Fruit fly (Drosophila melanogaster) whole organism, embryonic: ENCODE results near the gene Rab3GAP1.

ENCODE experiments used
- Ada2b ChIP-seq: fragments of 200-800 bp; sonication (Bioruptor generic); IDR thresholded peaks from 2 replicates; pipeline ENCODE4 v1.3.6; 2022; ENCODE audit warnings: missing biosample characterization, missing genetic modification characterization
- Adf1 ChIP-seq: fragments of 200-800 bp; sonication (Bioruptor generic); IDR thresholded peaks from 2 replicates; pipeline ENCODE4 v1.3.6; 2022; ENCODE audit warnings: missing biosample characterization, missing genetic modification characterization
- CG12219 ChIP-seq: fragments of 200-800 bp; sonication (Bioruptor generic); optimal IDR thresholded peaks from 3 replicates; lab custom pipeline; 2018; ENCODE audit warnings: missing biosample characterization, mild to moderate bottlenecking, missing genetic modification characterization
- CG14441 ChIP-seq: fragments of 200-800 bp; sonication (Bioruptor generic); IDR thresholded peaks from 2 replicates; pipeline ENCODE4 v1.3.6; 2022; ENCODE audit warnings: missing biosample characterization, missing genetic modification characterization
- CG1603 ChIP-seq: fragments of 200-800 bp; sonication (Bioruptor generic); optimal IDR thresholded peaks from 2 replicates; lab custom pipeline; 2019; ENCODE audit warnings: missing biosample characterization, mild to moderate bottlenecking, missing genetic modification characterization, moderate library complexity
- CG16813 ChIP-seq: fragments of 200-800 bp; sonication (Bioruptor generic); IDR thresholded peaks from 3 replicates; pipeline ENCODE4 v1.3.6; 2022; ENCODE audit warnings: missing biosample characterization, missing genetic modification characterization; ENCODE audit not compliant: partially characterized antibody
- CG17829 ChIP-seq: fragments of 200-800 bp; optimal IDR thresholded peaks from 2 replicates; lab custom pipeline; 2019; ENCODE audit warnings: missing biosample characterization, mild to moderate bottlenecking, missing genetic modification characterization, moderate library complexity
- CG31224 ChIP-seq: fragments of 200-800 bp; sonication (Bioruptor generic); IDR thresholded peaks from 2 replicates; pipeline ENCODE4 v1.3.6; 2022; ENCODE audit warnings: missing biosample characterization, missing genetic modification characterization
- CG32532 ChIP-seq: fragments of 200-800 bp; sonication (Bioruptor generic); IDR thresholded peaks from 2 replicates; pipeline ENCODE4 v1.3.6; 2022; ENCODE audit warnings: missing biosample characterization, missing genetic modification characterization
- CG34224 ChIP-seq: fragments of 200-800 bp; sonication (Bioruptor generic); IDR thresholded peaks from 3 replicates; pipeline ENCODE4 v1.3.6; 2022; ENCODE audit warnings: missing biosample characterization, missing genetic modification characterization; ENCODE audit not compliant: partially characterized antibody
- CG3847 ChIP-seq: fragments of 200-800 bp; sonication (Bioruptor generic); IDR thresholded peaks from 2 replicates; pipeline ENCODE4 v1.3.6; 2022; ENCODE audit warnings: missing biosample characterization, missing genetic modification characterization
- CG6854 ChIP-seq: fragments of 200-800 bp; sonication (Bioruptor generic); optimal IDR thresholded peaks from 3 replicates; lab custom pipeline; 2017; ENCODE audit warnings: missing biosample characterization, mild to moderate bottlenecking, missing genetic modification characterization
- CG7271 ChIP-seq: fragments of 200-800 bp; sonication (Bioruptor generic); optimal IDR thresholded peaks from 2 replicates; lab custom pipeline; 2018; ENCODE audit warnings: missing biosample characterization, mild to moderate bottlenecking, missing genetic modification characterization, moderate library complexity
- CG7987 ChIP-seq: fragments of 200-800 bp; sonication (Bioruptor generic); optimal IDR thresholded peaks from 2 replicates; lab custom pipeline; 2018; ENCODE audit warnings: missing biosample characterization, mild to moderate bottlenecking, missing genetic modification characterization, moderate library complexity
- CG8765 ChIP-seq: fragments of 200-800 bp; sonication (Bioruptor generic); IDR thresholded peaks from 2 replicates; pipeline ENCODE4 v1.3.6; 2022; ENCODE audit warnings: missing biosample characterization, missing genetic modification characterization
- CG9215 ChIP-seq: fragments of 200-800 bp; sonication (Bioruptor generic); IDR thresholded peaks from 2 replicates; pipeline ENCODE4 v1.3.6; 2022; ENCODE audit warnings: missing biosample characterization, missing genetic modification characterization
- CG9727 ChIP-seq: fragments of 200-800 bp; sonication (Bioruptor generic); optimal IDR thresholded peaks from 3 replicates; lab custom pipeline; 2017; ENCODE audit warnings: missing biosample characterization, mild to moderate bottlenecking, missing genetic modification characterization
- CG9932 ChIP-seq: fragments of 200-800 bp; sonication (Bioruptor generic); IDR thresholded peaks from 2 replicates; pipeline ENCODE4 v1.3.6; 2022; ENCODE audit warnings: missing biosample characterization, missing genetic modification characterization
- CrebB ChIP-seq: fragments of 200-800 bp; sonication (Bioruptor generic); optimal IDR thresholded peaks from 3 replicates; lab custom pipeline; 2018; ENCODE audit warnings: missing biosample characterization, mild to moderate bottlenecking, missing genetic modification characterization
- Dbx ChIP-seq: fragments of 200-800 bp; sonication (Bioruptor generic); IDR thresholded peaks from 3 replicates; pipeline ENCODE4 v1.3.6; 2022; ENCODE audit warnings: missing biosample characterization, missing genetic modification characterization
- Drgx ChIP-seq: fragments of 200-800 bp; sonication (Bioruptor generic); IDR thresholded peaks from 2 replicates; pipeline ENCODE4 v1.3.6; 2022; ENCODE audit warnings: missing biosample characterization, missing genetic modification characterization
- H2.0 ChIP-seq: fragments of 200-800 bp; sonication (Bioruptor generic); IDR thresholded peaks from 2 replicates; pipeline ENCODE4 v1.3.6; 2022; ENCODE audit warnings: missing biosample characterization, missing genetic modification characterization
- Hmx ChIP-seq: fragments of 200-800 bp; sonication (Bioruptor generic); optimal IDR thresholded peaks from 2 replicates; lab custom pipeline; 2016; ENCODE audit warnings: missing biosample characterization, missing genetic modification characterization
- Hr78 ChIP-seq, 2 experiments: fragments of 200-800 bp in 1 of 2; fragments of >200 bp in 1 of 2; sonication (Bioruptor generic) in 1 of 2; optimal IDR thresholded peaks; 2 replicates each; lab custom pipeline; 2017 to 2019; ENCODE audit warnings: missing biosample characterization in 2 of 2, missing genetic modification characterization in 2 of 2, mild to moderate bottlenecking in 1 of 2, moderate library complexity in 1 of 2
- Jarid2 ChIP-seq: fragments of 200-800 bp; sonication (Bioruptor generic); optimal IDR thresholded peaks from 3 replicates; lab custom pipeline; 2017; ENCODE audit warnings: mild to moderate bottlenecking, missing biosample characterization, missing genetic modification reagents, missing genetic modification characterization
- Myb ChIP-seq: fragments of 200-800 bp; sonication (Bioruptor generic); optimal IDR thresholded peaks from 2 replicates; lab custom pipeline; 2016; ENCODE audit warnings: missing biosample characterization, missing genetic modification characterization
- PHDP ChIP-seq: fragments of 200-800 bp; sonication (Bioruptor generic); optimal IDR thresholded peaks from 3 replicates; lab custom pipeline; 2018; ENCODE audit warnings: missing biosample characterization, mild to moderate bottlenecking, missing genetic modification characterization, moderate library complexity
- Scr ChIP-seq: fragments of 200-800 bp; sonication (Bioruptor generic); IDR thresholded peaks from 2 replicates; pipeline ENCODE4 v1.3.6; 2022; ENCODE audit warnings: missing biosample characterization, missing genetic modification characterization; ENCODE audit not compliant: partially characterized antibody
- Sry-β ChIP-seq: fragments of 200-800 bp; sonication (Bioruptor generic); optimal IDR thresholded peaks from 2 replicates; lab custom pipeline; 2018; ENCODE audit warnings: missing biosample characterization, mild to moderate bottlenecking, missing genetic modification characterization, moderate library complexity
- Xbp1 ChIP-seq: fragments of 200-800 bp; sonication (Bioruptor generic); optimal IDR thresholded peaks from 3 replicates; lab custom pipeline; 2016; ENCODE audit warnings: missing biosample characterization, mild to moderate bottlenecking, missing genetic modification characterization
- ac ChIP-seq: fragments of 200-800 bp; sonication (Bioruptor generic); optimal IDR thresholded peaks from 3 replicates; lab custom pipeline; 2017; ENCODE audit warnings: missing biosample characterization, mild to moderate bottlenecking, missing genetic modification characterization
- al ChIP-seq: fragments of 200-800 bp; sonication (Bioruptor generic); IDR thresholded peaks from 2 replicates; pipeline ENCODE4 v1.3.6; 2022; ENCODE audit warnings: missing biosample characterization, missing genetic modification characterization
- bab2 ChIP-seq: fragments of 200-800 bp; sonication (Bioruptor generic); optimal IDR thresholded peaks from 2 replicates; lab custom pipeline; 2016; ENCODE audit warnings: missing biosample characterization, missing genetic modification characterization
- cg ChIP-seq: fragments of 200-800 bp; sonication (Bioruptor generic); optimal IDR thresholded peaks from 3 replicates; lab custom pipeline; 2019; ENCODE audit warnings: missing biosample characterization, mild to moderate bottlenecking, missing genetic modification characterization, moderate library complexity
- dysf ChIP-seq: fragments of 200-800 bp; sonication (Bioruptor generic); IDR thresholded peaks from 3 replicates; pipeline ENCODE4 v1.3.6; 2022; ENCODE audit warnings: missing biosample characterization, missing genetic modification characterization
- ems ChIP-seq: fragments of 200-800 bp; sonication (Bioruptor generic); optimal IDR thresholded peaks from 3 replicates; lab custom pipeline; 2016; ENCODE audit warnings: missing biosample characterization, missing genetic modification characterization
- eve ChIP-seq, 2 experiments: fragments of >200 bp; optimal IDR thresholded peaks; 2 replicates each; lab custom pipeline; 2017; ENCODE audit warnings: missing biosample characterization in 2 of 2, missing genetic modification characterization in 2 of 2
- fu2 ChIP-seq: fragments of 200-800 bp; sonication (Bioruptor generic); optimal IDR thresholded peaks from 2 replicates; lab custom pipeline; 2016; ENCODE audit warnings: missing biosample characterization, missing genetic modification characterization
- hth ChIP-seq: fragments of >200 bp; optimal IDR thresholded peaks from 2 replicates; lab custom pipeline; 2017; ENCODE audit warnings: inconsistent platforms
- ind ChIP-seq: fragments of 200-800 bp; sonication (Bioruptor generic); optimal IDR thresholded peaks from 3 replicates; lab custom pipeline; 2016; ENCODE audit warnings: missing biosample characterization, missing genetic modification characterization
- ken ChIP-seq: fragments of 200-800 bp; sonication (Bioruptor generic); IDR thresholded peaks from 3 replicates; pipeline ENCODE4 v1.3.6; 2022; ENCODE audit warnings: missing biosample characterization, missing genetic modification characterization
- knrl ChIP-seq: fragments of 200-800 bp; sonication (Bioruptor generic); IDR thresholded peaks from 3 replicates; pipeline ENCODE4 v1.3.6; 2022; ENCODE audit warnings: missing biosample characterization, missing genetic modification characterization; ENCODE audit not compliant: partially characterized antibody
- odd ChIP-seq: fragments of 200-800 bp; sonication (Bioruptor generic); optimal IDR thresholded peaks from 2 replicates; lab custom pipeline; 2017; ENCODE audit warnings: missing biosample characterization, mild to moderate bottlenecking, missing genetic modification characterization
- pan ChIP-seq, 4 experiments: fragments of >200 bp in 3 of 4; fragments of 200-800 bp in 1 of 4; sonication (Bioruptor generic) in 1 of 4; optimal IDR thresholded peaks in 3 of 4; IDR thresholded peaks in 1 of 4; 2 replicates each; pipeline versions ENCODE4 v1.3.6 to Lab custom; 2017 to 2022; ENCODE audit warnings: missing biosample characterization in 2 of 4, missing genetic modification characterization in 2 of 4, mixed read lengths in 1 of 4
- run ChIP-seq: fragments of 200-800 bp; sonication (Bioruptor generic); optimal IDR thresholded peaks from 3 replicates; lab custom pipeline; 2018; ENCODE audit warnings: missing biosample characterization, mild to moderate bottlenecking, missing genetic modification characterization
- sens ChIP-seq: fragments of 200-800 bp; sonication (Bioruptor generic); peaks from one replicate; lab custom pipeline; 2016; ENCODE audit warnings: missing biosample characterization, missing genetic modification characterization
- sim ChIP-seq: fragments of 200-800 bp; sonication (Bioruptor generic); IDR thresholded peaks from 2 replicates; pipeline ENCODE4 v1.3.6; 2022; ENCODE audit warnings: missing biosample characterization, missing genetic modification characterization
- sr ChIP-seq: fragments of 200-800 bp; sonication (Bioruptor generic); IDR thresholded peaks from 3 replicates; pipeline ENCODE4 v1.3.6; 2022; ENCODE audit warnings: missing biosample characterization, missing genetic modification characterization
- tup ChIP-seq: fragments of 200-800 bp; sonication (Bioruptor generic); optimal IDR thresholded peaks from 2 replicates; lab custom pipeline; 2016; ENCODE audit warnings: missing biosample characterization, mild to moderate bottlenecking, missing genetic modification characterization, moderate library complexity
- vfl ChIP-seq: fragments of 200-800 bp; sonication (Bioruptor generic); optimal IDR thresholded peaks from 2 replicates; lab custom pipeline; 2016; ENCODE audit warnings: missing biosample characterization, missing genetic modification characterization

Gene Rab3GAP1

DNA sequence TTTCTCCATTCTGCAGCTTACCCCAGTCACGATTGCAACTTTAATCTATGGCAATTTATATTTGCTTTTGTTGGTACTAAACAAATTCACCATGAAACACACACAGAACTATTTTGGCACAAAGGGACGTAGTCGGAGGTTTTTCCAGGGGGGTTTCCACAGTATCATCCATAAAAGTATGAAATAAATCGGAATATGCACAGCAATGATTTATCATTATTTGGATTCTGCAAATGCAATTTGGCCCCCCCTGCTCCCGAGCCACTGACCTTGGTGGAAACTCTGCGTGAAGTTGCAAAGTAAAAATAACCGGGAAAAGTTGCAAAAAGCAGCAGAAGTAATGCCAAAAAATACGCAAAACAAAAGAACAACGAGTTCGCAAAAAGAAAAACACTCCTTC, 53.0 kb downstream of the Rab3GAP1 start (continued):
- TF ChIP-seq CG9932: peak; percentile 39
- TF ChIP-seq CG1603: peak; percentile 13
- TF ChIP-seq CrebB (tag; lab: Kevin White, UChicago): no peak
- TF ChIP-seq Dbx (GFP tag; lab: Robert Waterston, UW): no peak
- TF ChIP-seq Drgx: peak; percentile 26; the same call in 1 of the 2 replicates
- TF ChIP-seq sr (GFP tag; lab: Robert Waterston, UW): no peak
- TF ChIP-seq sens (GFP tag; lab: Kevin White, UChicago): no peak
- TF ChIP-seq ind (GFP tag; lab: Kevin White, UChicago): peak; percentile 4
- TF ChIP-seq Ada2b: no peak
- TF ChIP-seq CG9727: no peak
- TF ChIP-seq CG14441 (GFP tag; lab: Robert Waterston, UW): peak; percentile 20; the same call in 1 of the 2 replicates
- TF ChIP-seq CG32532 (GFP tag; lab: Robert Waterston, UW): no peak
- TF ChIP-seq PHDP (tag; lab: Kevin White, UChicago): no peak
- TF ChIP-seq CG3847 (GFP tag; lab: Robert Waterston, UW): no peak
- no peak for TF ChIP-seq CG7987
- no peak for TF ChIP-seq CG9215
- 0 out of 3 replicates have a peak, but pooled peaks have one; percentile 6 for TF ChIP-seq dysf
- TF ChIP-seq Scr (GFP tag; lab: Robert Waterston, UW): no peak
- no peak for TF ChIP-seq Adf1
- TF ChIP-seq run: no peak
- peak; percentile 2 for TF ChIP-seq Xbp1
- no peak for TF ChIP-seq pan (optimal IDR thresholded peaks at IDR 0.05; lab: Kevin White, UChicago)
- TF ChIP-seq pan (GFP tag; optimal IDR thresholded peaks at IDR 0.05 in 1 of 2, IDR thresholded peaks at IDR 0.05 in 1 of 2): peak in 1 of 2 experiments; percentile 34
- TF ChIP-seq cg (GFP tag; lab: Kevin White, UChicago): no peak

DNA sequence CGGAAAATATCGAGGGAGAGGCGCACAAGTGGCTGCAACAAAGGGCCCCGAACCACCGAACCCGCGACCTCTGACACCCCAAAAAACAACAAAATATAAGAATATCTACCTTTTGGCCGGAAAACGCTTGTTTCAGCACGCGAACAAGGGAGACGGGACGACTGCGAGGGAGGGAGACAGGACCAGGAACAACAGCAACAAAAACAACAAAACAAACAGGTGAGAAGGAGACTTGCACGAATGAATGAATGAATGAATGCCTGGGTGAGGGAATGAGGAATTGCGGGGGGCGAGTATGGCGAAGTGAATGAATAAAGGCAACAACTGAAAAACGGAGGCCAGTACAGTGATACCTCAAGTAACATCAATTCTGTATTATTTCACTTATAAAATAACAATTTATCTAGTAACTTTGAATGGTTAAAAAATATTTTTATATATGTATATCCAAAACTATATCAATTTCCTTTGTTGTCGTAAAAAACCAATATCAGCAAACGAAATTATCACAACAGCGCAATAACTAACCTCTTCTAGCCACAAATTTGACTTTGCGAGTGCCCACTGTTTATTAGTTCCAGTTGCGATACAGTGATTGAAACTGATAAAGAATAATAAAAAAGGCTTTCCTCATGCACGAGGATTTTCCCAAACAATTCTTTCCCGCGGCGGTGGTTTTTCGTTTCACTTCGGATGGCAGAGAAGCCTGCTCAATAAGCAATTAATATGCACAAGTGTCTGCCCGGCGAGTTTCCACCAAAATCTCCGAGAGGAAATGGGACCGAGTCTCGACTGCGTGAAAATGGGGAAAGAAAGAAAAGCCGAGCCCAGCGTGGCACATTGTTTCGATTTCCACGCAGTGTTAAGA, 54.0 kb downstream of the Rab3GAP1 start:
- TF ChIP-seq tup (no peak), ems (GFP tag; lab: Kevin White, UChicago) (no peak), odd (GFP tag; lab: Kevin White, UChicago) (no peak), H2.0 (GFP tag; lab: Robert Waterston, UW) (no peak), CG31224 (GFP tag; lab: Robert Waterston, UW) (no peak), CG17829 (tag; lab: Kevin White, UChicago) (peak; percentile 20), ken (GFP tag; lab: Robert Waterston, UW) (no peak), Hmx (GFP tag; lab: Kevin White, UChicago) (no peak), eve (GFP tag; optimal IDR thresholded peaks at IDR 0.05; lab: Kevin White, UChicago) (peak in 1 of 2 experiments; percentile 13), hth (no peak), ac (GFP tag; lab: Kevin White, UChicago) (no peak), CG6854 (GFP tag; lab: Kevin White, UChicago) (no peak), Hr78 (GFP tag; optimal IDR thresholded peaks at IDR 0.05; lab: Kevin White, UChicago) (peak in 1 of 2 experiments; percentile 55), CG12219 (GFP tag; lab: Kevin White, UChicago) (no peak), Sry-β (GFP tag; lab: Kevin White, UChicago) (no peak), CG16813 (GFP tag; lab: Robert Waterston, UW) (no peak), CG34224 (no peak), Jarid2 (GFP tag; lab: Kevin White, UChicago) (no peak), bab2 (no peak), sim (GFP tag; lab: Robert Waterston, UW) (no peak), CG8765 (GFP tag; lab: Robert Waterston, UW) (no peak), CG7271 (no peak), Myb (no peak), vfl (no peak), knrl (GFP tag; lab: Robert Waterston, UW) (no peak), al (GFP tag; lab: Robert Waterston, UW) (no peak), fu2 (no peak)
